Fruit fly (Drosophila melanogaster): ENCODE results near the gene CG7550.

dm6 chr3L:8137448-8137906, 13.1 kb upstream of the CG7550 start, which contains the start of the genes Setx and mus301:
- TF ChIP-seq cnc (optimal IDR thresholded peaks at IDR 0.05) (no peak), ovo (GFP tag; optimal IDR thresholded peaks at IDR 0.05) (peak; percentile 90), CG11617 (GFP tag; optimal IDR thresholded peaks at IDR 0.05) (peak; percentile 83)
